Worm (Caenorhabditis elegans) whole organism, L4/young adult: ENCODE data around the gene rsp-5.

Experiments
- W03F9.2 ChIP-seq: fragments of 150-350 bp; optimal IDR thresholded peaks from 2 replicates; lab custom pipeline; 2014; ENCODE audit warnings: missing biosample characterization, missing genetic modification characterization
- dao-5 ChIP-seq: sonication (generic microtip); optimal IDR thresholded peaks from 2 replicates; lab custom pipeline; 2016; ENCODE audit warnings: missing genotype, missing genetic modification characterization, moderate library complexity, missing compliant biosample characterization
- him-1 ChIP-seq: sonication (generic microtip); optimal IDR thresholded peaks from 2 replicates; lab custom pipeline; 2016; ENCODE audit warnings: missing genotype, missing genetic modification reagents, missing genetic modification characterization, missing compliant biosample characterization

The rsp-5 gene

ce11 chrII:6513911-6514310, 23.9 kb downstream of the rsp-5 start, which contains the start of gene R05G9R.1:
TSS of gene R05G9R.1 (minus strand) at chrII:6514011.
- TF ChIP-seq him-1 (no peak), W03F9.2 (tag; lab: Kevin White, UChicago) (no peak), dao-5 (tag; lab: Kevin White, UChicago) (no peak)

ce11 chrII:6516276-6516675, 26.3 kb downstream of the rsp-5 start, which contains the start of gene C56E6.7:
TSS of gene C56E6.7 (plus strand) at chrII:6516576.
- TF ChIP-seq him-1 (no peak), W03F9.2 (tag; lab: Kevin White, UChicago) (no peak), dao-5 (tag; lab: Kevin White, UChicago) (no peak)

ce11 chrII:6519703-6520102, 29.7 kb downstream of the rsp-5 start:
- TF ChIP-seq dao-5 (tag; lab: Kevin White, UChicago) (no peak), him-1 (no peak), W03F9.2 (tag; lab: Kevin White, UChicago) (no peak)

- TF ChIP-seq him-1 = no peak
- TF ChIP-seq dao-5 (tag; lab: Kevin White, UChicago) = no peak
- TF ChIP-seq W03F9.2 (tag; lab: Kevin White, UChicago) = no peak
Measured at ce11 chrII:6520103-6520502, 30.1 kb downstream of the rsp-5 start.

ce11 chrII:6521316-6521715, 31.4 kb downstream of the rsp-5 start, which contains the start of gene toe-2:
TSS of gene toe-2 (minus strand) at chrII:6521385.
- TF ChIP-seq W03F9.2 (tag; lab: Kevin White, UChicago) = no peak

- TF ChIP-seq W03F9.2 (tag; lab: Kevin White, UChicago) (no peak), dao-5 (tag; lab: Kevin White, UChicago) (no peak), him-1 (no peak)
Measured at ce11 chrII:6522622-6523254, 32.8 kb downstream of the rsp-5 start.

ce11 chrII:6523940-6524339, 34.0 kb downstream of the rsp-5 start:
- TF ChIP-seq dao-5 (tag; lab: Kevin White, UChicago) = no peak
- TF ChIP-seq W03F9.2 (tag; lab: Kevin White, UChicago) = no peak
- no peak for TF ChIP-seq him-1

ce11 chrII:6524501-6524977, 34.6 kb downstream of the rsp-5 start, which contains the start of gene C56E6.2:
TSS of gene C56E6.2 (plus strand) at chrII:6524927.
- TF ChIP-seq him-1 = no peak
- TF ChIP-seq W03F9.2 (tag; lab: Kevin White, UChicago) = no peak
- no peak for TF ChIP-seq dao-5 (tag; lab: Kevin White, UChicago)

ce11 chrII:6526136-6526684, 36.2 kb downstream of the rsp-5 start:
- TF ChIP-seq him-1 = no peak
- TF ChIP-seq dao-5 (tag; lab: Kevin White, UChicago) = no peak
- no peak for TF ChIP-seq W03F9.2 (tag; lab: Kevin White, UChicago)

- TF ChIP-seq him-1 (no peak), dao-5 (tag; lab: Kevin White, UChicago) (no peak), W03F9.2 (tag; lab: Kevin White, UChicago) (no peak)
Measured at ce11 chrII:6528629-6529028, 38.7 kb downstream of the rsp-5 start, which contains the start of gene C56E6.4. TSS of gene C56E6.4 (minus strand) at chrII:6528729.

- TF ChIP-seq him-1 = no peak
- TF ChIP-seq W03F9.2 (tag; lab: Kevin White, UChicago) = no peak
- TF ChIP-seq dao-5 (tag; lab: Kevin White, UChicago) = no peak
Measured at ce11 chrII:6531527-6531926, 41.6 kb downstream of the rsp-5 start, which contains the start of gene abch-1. TSS of gene abch-1 (minus strand) at chrII:6531627.

- no peak for TF ChIP-seq him-1
- no peak for TF ChIP-seq W03F9.2 (tag; lab: Kevin White, UChicago)
- no peak for TF ChIP-seq dao-5 (tag; lab: Kevin White, UChicago)
Measured at ce11 chrII:6531940-6532339, 42.0 kb downstream of the rsp-5 start, which contains the start of gene abcx-1. TSS of gene abcx-1 (plus strand) at chrII:6532163.

- TF ChIP-seq dao-5 (tag; lab: Kevin White, UChicago) (no peak), W03F9.2 (tag; lab: Kevin White, UChicago) (peak; percentile 62), him-1 (no peak)
Measured at ce11 chrII:6535957-6536424, 46.0 kb downstream of the rsp-5 start, which contains the start of gene utp-20. TSS of gene utp-20 (plus strand) at chrII:6536374.
